Fruit fly (Drosophila melanogaster) whole organism, wandering third instar larva: Measurements from ENCODE around the gene CG7943.

Experiments used
- Abd-B ChIP-seq: fragments of >200 bp; optimal IDR thresholded peaks from 2 replicates; lab custom pipeline; 2017; ENCODE audit warnings: missing biosample characterization, missing genetic modification characterization
- CG9705 ChIP-seq: fragments of 200-800 bp; sonication (Bioruptor generic); optimal IDR thresholded peaks from 2 replicates; lab custom pipeline; 2018; ENCODE audit warnings: missing biosample characterization, mild to moderate bottlenecking, missing genetic modification characterization
- CrebA ChIP-seq: fragments of 200-800 bp; sonication (Bioruptor generic); optimal IDR thresholded peaks from 2 replicates; lab custom pipeline; 2016; ENCODE audit warnings: missing biosample characterization, mild to moderate bottlenecking, missing genetic modification characterization, borderline replicate concordance
- Dfd ChIP-seq: fragments of >200 bp; optimal IDR thresholded peaks from 2 replicates; lab custom pipeline; 2017; ENCODE audit warnings: missing biosample characterization, missing genetic modification characterization
- Dif ChIP-seq: fragments of 200-275, 200-300 bp; sonication (Bioruptor generic); optimal IDR thresholded peaks from 2 replicates; lab custom pipeline; 2018; ENCODE audit warnings: missing biosample characterization, missing genetic modification characterization; ENCODE audit not compliant: partially characterized antibody
- HLH106 ChIP-seq: fragments of 200-800 bp; optimal IDR thresholded peaks from 3 replicates; lab custom pipeline; 2019; ENCODE audit warnings: missing biosample characterization, mild to moderate bottlenecking, missing genetic modification characterization, moderate library complexity
- Hr78 ChIP-seq: fragments of >200 bp; optimal IDR thresholded peaks from 2 replicates; lab custom pipeline; 2017; ENCODE audit warnings: missing biosample characterization, missing genetic modification characterization
- Hr83 ChIP-seq: fragments of 200-300 bp; sonication (Bioruptor generic); optimal IDR thresholded peaks from 2 replicates; lab custom pipeline; 2016; ENCODE audit warnings: missing biosample characterization, mild to moderate bottlenecking, missing genetic modification characterization, moderate library complexity; ENCODE audit not compliant: poor library complexity, severe bottlenecking
- Jra ChIP-seq: sonication (Bioruptor generic); optimal IDR thresholded peaks from 2 replicates; lab custom pipeline; 2016; ENCODE audit warnings: missing biosample characterization, missing genetic modification characterization
- Mio ChIP-seq: sonication (Bioruptor generic); optimal IDR thresholded peaks from 2 replicates; lab custom pipeline; 2016; ENCODE audit warnings: missing biosample characterization, missing genetic modification characterization
- Myc ChIP-seq: fragments of >200 bp; optimal IDR thresholded peaks from 2 replicates; lab custom pipeline; 2017
- N ChIP-seq: fragments of >200 bp; optimal IDR thresholded peaks from 2 replicates; lab custom pipeline; 2018; ENCODE audit warnings: missing biosample characterization, missing external identifiers, missing genetic modification characterization
- OdsH ChIP-seq: fragments of 200-800 bp; sonication (Bioruptor generic); optimal IDR thresholded peaks from 2 replicates; lab custom pipeline; 2016; ENCODE audit warnings: missing biosample characterization, mild to moderate bottlenecking, missing genetic modification characterization
- Rel ChIP-seq, 2 experiments: fragments of 200-800 bp; sonication (Bioruptor generic) in 1 of 2; optimal IDR thresholded peaks; 2 replicates in 1 of 2; 3 replicates in 1 of 2; lab custom pipeline; 2016 to 2019; ENCODE audit warnings: mild to moderate bottlenecking in 2 of 2, missing biosample characterization in 2 of 2, missing genetic modification characterization in 2 of 2, moderate library complexity in 1 of 2
- Sp1 ChIP-seq: fragments of 200-800 bp; sonication (Bioruptor generic); optimal IDR thresholded peaks from 3 replicates; lab custom pipeline; 2019; ENCODE audit warnings: missing biosample characterization, mild to moderate bottlenecking, missing genetic modification characterization, moderate library complexity
- Vsx2 ChIP-seq: fragments of 200-300, 225-300 bp; sonication (Bioruptor generic); optimal IDR thresholded peaks from 2 replicates; lab custom pipeline; 2018; ENCODE audit warnings: missing biosample characterization, missing genetic modification characterization; ENCODE audit not compliant: partially characterized antibody
- br ChIP-seq: fragments of 200-800 bp; sonication (Bioruptor generic); optimal IDR thresholded peaks from 2 replicates; lab custom pipeline; 2016; ENCODE audit warnings: missing biosample characterization, missing genetic modification characterization
- brk ChIP-seq: fragments of 200-800 bp; sonication (Bioruptor generic); optimal IDR thresholded peaks from 2 replicates; lab custom pipeline; 2016; ENCODE audit warnings: missing biosample characterization, mild to moderate bottlenecking, missing genetic modification characterization
- dl ChIP-seq, 2 experiments: fragments of 175-275, 200-275 bp in 1 of 2; fragments of 200-275 bp in 1 of 2; sonication (Bioruptor generic); optimal IDR thresholded peaks; lab custom pipeline; 2018; ENCODE audit warnings: mild to moderate bottlenecking in 2 of 2, missing biosample characterization in 2 of 2, missing genetic modification characterization in 2 of 2, moderate library complexity in 2 of 2; ENCODE audit not compliant: partially characterized antibody in 2 of 2, insufficient read depth in 1 of 2
- dsf ChIP-seq: sonication (Bioruptor generic); optimal IDR thresholded peaks from 2 replicates; lab custom pipeline; 2016; ENCODE audit warnings: missing biosample characterization, missing genetic modification characterization, borderline replicate concordance
- ey ChIP-seq: fragments of 200-800 bp; sonication (Bioruptor generic); optimal IDR thresholded peaks from 2 replicates; lab custom pipeline; 2016; ENCODE audit warnings: missing biosample characterization, missing genetic modification characterization
- foxo ChIP-seq, 2 experiments: fragments of 200-800 bp; sonication (Bioruptor generic); optimal IDR thresholded peaks; 2 replicates in 1 of 2; 3 replicates in 1 of 2; lab custom pipeline; 2016 to 2017; ENCODE audit warnings: missing biosample characterization in 2 of 2, missing genetic modification characterization in 2 of 2
- h ChIP-seq: fragments of 200-800 bp; sonication (Bioruptor generic); optimal IDR thresholded peaks from 3 replicates; lab custom pipeline; 2016; ENCODE audit warnings: missing biosample characterization, mild to moderate bottlenecking, missing genetic modification characterization
- pan ChIP-seq: fragments of >200 bp; optimal IDR thresholded peaks from 2 replicates; lab custom pipeline; 2017
- psq ChIP-seq: fragments of 200-800 bp; sonication (Bioruptor generic); optimal IDR thresholded peaks from 3 replicates; lab custom pipeline; 2017; ENCODE audit warnings: missing biosample characterization, mild to moderate bottlenecking, missing genetic modification characterization, moderate library complexity
- rgr ChIP-seq: fragments of 200-800 bp; sonication (Bioruptor generic); optimal IDR thresholded peaks from 3 replicates; lab custom pipeline; 2016; ENCODE audit warnings: missing biosample characterization, mild to moderate bottlenecking, missing genetic modification characterization
- sage ChIP-seq: fragments of 200-800 bp; sonication (Bioruptor generic); optimal IDR thresholded peaks from 2 replicates; lab custom pipeline; 2016; ENCODE audit warnings: missing biosample characterization, mild to moderate bottlenecking, missing genetic modification characterization
- sv ChIP-seq: fragments of 200-800 bp; sonication (Bioruptor generic); optimal IDR thresholded peaks from 3 replicates; lab custom pipeline; 2016; ENCODE audit warnings: missing biosample characterization, missing genetic modification characterization
- tai ChIP-seq: sonication (Bioruptor generic); optimal IDR thresholded peaks from 2 replicates; lab custom pipeline; 2016; ENCODE audit warnings: missing biosample characterization, missing genetic modification characterization
- usp ChIP-seq: fragments of >200 bp; optimal IDR thresholded peaks from 2 replicates; lab custom pipeline; 2017; ENCODE audit warnings: missing biosample characterization, missing genetic modification characterization
- woc ChIP-seq: sonication (Bioruptor generic); optimal IDR thresholded peaks from 2 replicates; lab custom pipeline; 2016; ENCODE audit warnings: missing biosample characterization, mild to moderate bottlenecking, missing genetic modification characterization

The CG7943 gene

DNA sequence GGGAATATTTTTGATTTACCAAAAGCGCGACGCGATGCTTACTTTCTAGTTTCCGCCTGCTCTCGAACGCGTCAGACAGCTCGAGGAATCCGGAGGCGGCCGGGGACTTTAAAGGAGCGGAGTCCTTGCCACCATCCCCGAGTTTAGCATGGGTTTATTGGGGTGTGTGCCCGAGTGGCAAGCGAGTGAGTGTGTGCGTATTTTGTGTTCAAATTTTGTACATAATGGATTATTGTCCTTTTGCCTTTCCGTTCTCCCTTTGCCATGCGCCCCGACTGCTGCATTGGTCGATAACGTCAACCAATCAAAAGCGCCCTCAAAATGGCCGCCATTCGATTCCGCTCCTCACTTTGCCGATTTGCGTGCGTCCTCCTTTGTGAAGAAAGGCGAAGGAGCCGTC is 16.2 kb upstream of the CG7943 start:
- TF ChIP-seq tai (GFP tag; lab: Kevin White, UChicago): no peak
- no peak for TF ChIP-seq Sp1 (GFP tag; lab: Kevin White, UChicago)
- no peak for TF ChIP-seq sage (GFP tag; lab: Kevin White, UChicago)
- TF ChIP-seq foxo (GFP tag; optimal IDR thresholded peaks at IDR 0.05; lab: Kevin White, UChicago): no peak
- TF ChIP-seq CrebA (GFP tag; lab: Kevin White, UChicago): no peak
- TF ChIP-seq brk (GFP tag; lab: Kevin White, UChicago): no peak

dm6 chr3R:30032281-30032680 is 14.0 kb upstream of the CG7943 start:
- TF ChIP-seq OdsH (GFP tag; lab: Kevin White, UChicago) (no peak), Dif (GFP tag; lab: Kevin White, UChicago) (no peak), HLH106 (tag; lab: Kevin White, UChicago) (no peak), sage (GFP tag; lab: Kevin White, UChicago) (no peak), usp (no peak), Dfd (no peak), foxo (GFP tag; optimal IDR thresholded peaks at IDR 0.05; lab: Kevin White, UChicago) (no peak), Hr83 (GFP tag; lab: Kevin White, UChicago) (no peak), CG9705 (GFP tag; lab: Kevin White, UChicago) (no peak), Abd-B (GFP tag; lab: Kevin White, UChicago) (no peak)

dm6 chr3R:30036609-30037008 is 9.7 kb upstream of the CG7943 start, which contains the start of gene ZIPIC:
TSS of gene ZIPIC (minus strand) at chr3R:30036870.
- TF ChIP-seq Mio (GFP tag; lab: Kevin White, UChicago) (no peak), dsf (GFP tag; lab: Kevin White, UChicago) (no peak), Dfd (no peak), foxo (GFP tag; optimal IDR thresholded peaks at IDR 0.05; lab: Kevin White, UChicago) (no peak), Hr78 (GFP tag; lab: Kevin White, UChicago) (no peak)

- TF ChIP-seq rgr (GFP tag; lab: Kevin White, UChicago) (no peak), Jra (GFP tag; lab: Kevin White, UChicago) (no peak), sv (no peak), Myc (lab: Kevin White, UChicago) (no peak), woc (no peak)
These were observed 8.6 kb upstream of the CG7943 start, which contains the start of gene ocn for dm6 chr3R:30037630-30038029. TSS of gene ocn (minus strand) at chr3R:30037730.

DNA sequence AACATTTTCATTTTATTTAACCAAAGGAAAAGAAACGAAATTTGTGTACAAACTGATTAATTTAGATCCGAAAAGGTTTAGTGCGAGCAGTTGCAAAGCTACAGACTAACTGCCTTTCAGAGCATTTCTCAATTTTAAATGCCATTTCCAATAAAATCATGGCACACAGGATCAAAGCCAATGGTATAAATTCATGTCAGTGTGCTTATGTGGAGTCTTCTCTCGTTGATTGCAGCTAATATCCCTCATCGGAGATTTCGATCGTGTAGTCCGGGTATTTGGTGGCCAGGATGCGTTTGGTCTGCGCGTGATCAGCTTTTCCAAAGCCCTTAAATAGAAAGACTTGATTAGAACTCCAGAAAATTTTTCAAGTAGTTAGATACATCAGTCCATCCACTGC is 7.6 kb upstream of the CG7943 start, which contains the start of gene janB:
Gene janB (minus strand): TSS at position 101 of the 400 bp plus-strand sequence.
- TF ChIP-seq woc (no peak), br (GFP tag; lab: Kevin White, UChicago) (no peak), h (no peak), dl (GFP tag; optimal IDR thresholded peaks at IDR 0.05; lab: Kevin White, UChicago; ENCODE audit: insufficient read depth in 1 of 2, partially characterized antibody in 2 of 2) (no peak), HLH106 (tag; lab: Kevin White, UChicago) (no peak), Rel (GFP tag; optimal IDR thresholded peaks at IDR 0.05; lab: Kevin White, UChicago) (no peak), Rel (tag; optimal IDR thresholded peaks at IDR 0.05; lab: Kevin White, UChicago) (no peak), tai (GFP tag; lab: Kevin White, UChicago) (no peak), psq (GFP tag; lab: Kevin White, UChicago) (no peak), ey (no peak), usp (no peak), CG9705 (GFP tag; lab: Kevin White, UChicago) (no peak), CrebA (GFP tag; lab: Kevin White, UChicago) (no peak), OdsH (GFP tag; lab: Kevin White, UChicago) (no peak), Vsx2 (GFP tag; lab: Kevin White, UChicago) (no peak), Abd-B (GFP tag; lab: Kevin White, UChicago) (no peak)

DNA sequence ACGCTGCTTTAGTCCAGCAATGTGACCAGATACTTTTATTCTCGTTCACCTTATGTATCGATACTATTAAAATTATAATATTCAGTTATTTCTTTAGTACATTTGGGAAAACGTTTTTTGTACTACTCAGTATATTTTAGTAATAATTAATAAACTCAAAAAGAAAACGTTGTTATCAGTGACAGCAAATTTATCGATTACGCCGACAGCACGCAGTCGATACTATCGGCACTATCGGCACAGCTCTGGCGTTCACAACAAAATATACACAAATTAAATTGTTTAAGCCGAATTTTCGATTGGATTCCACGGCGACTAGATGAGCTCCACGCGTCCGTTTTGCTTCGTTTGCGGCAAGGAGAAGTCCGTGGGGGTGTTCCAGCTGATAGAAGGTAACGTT is 6.8 kb upstream of the CG7943 start, which contains the start of the genes janA, Sry-alpha and Sry-beta:
Gene janA (minus strand): TSS at position 40 of the 400 bp plus-strand sequence.
Gene Sry-alpha (plus strand): TSS at position 226 of the 400 bp plus-strand sequence.
Gene Sry-beta (plus strand): TSS at position 226 of the 400 bp plus-strand sequence.
- TF ChIP-seq N (GFP tag; lab: Kevin White, UChicago) (no peak), pan (no peak), Hr83 (GFP tag; lab: Kevin White, UChicago) (peak; percentile 67), sv (peak; percentile 5)
